Fruit fly (Drosophila melanogaster) whole organism, embryonic: Measurements from ENCODE around the gene Doa.
A peak's percentile ranks its signal among the peaks of the same experiment; 100 is the strongest.

Source experiments
- CG10321 ChIP-seq: fragments of 200-800 bp; sonication (Bioruptor generic); IDR thresholded peaks from 2 replicates; pipeline ENCODE4 v1.3.6; 2022; ENCODE audit warnings: missing biosample characterization, missing genetic modification characterization
- CG10543 ChIP-seq: fragments of 200-800 bp; sonication (Bioruptor generic); optimal IDR thresholded peaks from 3 replicates; lab custom pipeline; 2017; ENCODE audit warnings: missing biosample characterization, mild to moderate bottlenecking, missing genetic modification characterization, moderate library complexity
- CG10565 ChIP-seq: fragments of 200-800 bp; sonication (Bioruptor generic); optimal IDR thresholded peaks from 3 replicates; lab custom pipeline; 2016; ENCODE audit warnings: missing biosample characterization, mild to moderate bottlenecking, missing genetic modification characterization
- CG12104 ChIP-seq: fragments of 200-800 bp; sonication (Bioruptor generic); optimal IDR thresholded peaks from 3 replicates; lab custom pipeline; 2016; ENCODE audit warnings: missing biosample characterization, missing genetic modification characterization
- CG1233 ChIP-seq: fragments of 200-800 bp; sonication (Bioruptor generic); optimal IDR thresholded peaks from 4 replicates; lab custom pipeline; 2018; ENCODE audit warnings: missing biosample characterization, mild to moderate bottlenecking, missing genetic modification characterization
- CG13424 ChIP-seq: fragments of 200-800 bp; sonication (Bioruptor generic); optimal IDR thresholded peaks from 2 replicates; lab custom pipeline; 2019; ENCODE audit warnings: missing biosample characterization, mild to moderate bottlenecking, missing genetic modification characterization, moderate library complexity
- CG1529 ChIP-seq: fragments of 200-800 bp; sonication (Bioruptor generic); optimal IDR thresholded peaks from 3 replicates; lab custom pipeline; 2018; ENCODE audit warnings: missing biosample characterization, missing genetic modification characterization
- CG16815 ChIP-seq: fragments of 200-800 bp; sonication (Bioruptor generic); optimal IDR thresholded peaks from 3 replicates; lab custom pipeline; 2017; ENCODE audit warnings: missing biosample characterization, mild to moderate bottlenecking, missing genetic modification characterization
- CG18619 ChIP-seq: fragments of 200-800 bp; sonication (Bioruptor generic); optimal IDR thresholded peaks from 3 replicates; lab custom pipeline; 2017; ENCODE audit warnings: missing biosample characterization, mild to moderate bottlenecking, missing genetic modification characterization
- CG2889 ChIP-seq: fragments of 200-800 bp; sonication (Bioruptor generic); IDR thresholded peaks from 3 replicates; pipeline ENCODE4 v1.3.6; 2022; ENCODE audit warnings: missing biosample characterization, missing genetic modification characterization
- CG4404 ChIP-seq: fragments of 200-800 bp; sonication (Bioruptor generic); IDR thresholded peaks from 2 replicates; pipeline ENCODE4 v1.3.6; 2022; ENCODE audit warnings: missing biosample characterization, missing genetic modification characterization
- CG5245 ChIP-seq: fragments of 200-800 bp; sonication (Bioruptor generic); optimal IDR thresholded peaks from 3 replicates; lab custom pipeline; 2016; ENCODE audit warnings: missing biosample characterization, missing genetic modification characterization
- CG6854 ChIP-seq: fragments of 200-800 bp; sonication (Bioruptor generic); optimal IDR thresholded peaks from 3 replicates; lab custom pipeline; 2017; ENCODE audit warnings: missing biosample characterization, mild to moderate bottlenecking, missing genetic modification characterization
- CG7745 ChIP-seq: fragments of 200-800 bp; sonication (Bioruptor generic); optimal IDR thresholded peaks from 2 replicates; lab custom pipeline; 2018; ENCODE audit warnings: missing biosample characterization, mild to moderate bottlenecking, missing genetic modification characterization, moderate library complexity
- CG8290 ChIP-seq, 3 experiments: fragments of 200-800 bp; sonication (Bioruptor generic); optimal IDR thresholded peaks; 2 replicates each; lab custom pipeline; 2016 to 2019; ENCODE audit warnings: missing biosample characterization in 3 of 3, missing genetic modification characterization in 3 of 3, mild to moderate bottlenecking in 2 of 3, moderate library complexity in 1 of 3
- CG9817 ChIP-seq: fragments of 200-800 bp; sonication (Bioruptor generic); optimal IDR thresholded peaks from 2 replicates; lab custom pipeline; 2018; ENCODE audit warnings: missing biosample characterization, mild to moderate bottlenecking, missing genetic modification characterization, moderate library complexity
- CrebB ChIP-seq: fragments of 200-800 bp; sonication (Bioruptor generic); optimal IDR thresholded peaks from 3 replicates; lab custom pipeline; 2018; ENCODE audit warnings: missing biosample characterization, mild to moderate bottlenecking, missing genetic modification characterization
- Dbx ChIP-seq: fragments of 200-800 bp; sonication (Bioruptor generic); IDR thresholded peaks from 3 replicates; pipeline ENCODE4 v1.3.6; 2022; ENCODE audit warnings: missing biosample characterization, missing genetic modification characterization
- E2f1 ChIP-seq: fragments of 200-800 bp; sonication (Bioruptor generic); IDR thresholded peaks from 2 replicates; pipeline ENCODE4 v1.3.6; 2022; ENCODE audit warnings: missing biosample characterization, missing genetic modification characterization
- E2f2 ChIP-seq: fragments of 200-800 bp; sonication (Bioruptor generic); IDR thresholded peaks from 2 replicates; pipeline ENCODE4 v1.3.6; 2022; ENCODE audit warnings: missing biosample characterization, missing genetic modification characterization
- Fer1 ChIP-seq: fragments of 200-800 bp; sonication (Bioruptor generic); optimal IDR thresholded peaks from 2 replicates; lab custom pipeline; 2017; ENCODE audit warnings: missing biosample characterization, mild to moderate bottlenecking, missing genetic modification characterization
- Hr3 ChIP-seq: fragments of 200-800 bp; sonication (Bioruptor generic); optimal IDR thresholded peaks from 3 replicates; lab custom pipeline; 2016; ENCODE audit warnings: missing biosample characterization, missing genetic modification characterization
- Lim3 ChIP-seq: fragments of 200-800 bp; sonication (Bioruptor generic); IDR thresholded peaks from 2 replicates; pipeline ENCODE4 v1.3.6; 2022; ENCODE audit warnings: missing biosample characterization, missing genetic modification characterization
- MESR4 ChIP-seq: fragments of 200-800 bp; sonication (Bioruptor generic); optimal IDR thresholded peaks from 2 replicates; lab custom pipeline; 2018; ENCODE audit warnings: missing biosample characterization, mild to moderate bottlenecking, missing genetic modification characterization, moderate library complexity
- Mad ChIP-seq: fragments of 200-800 bp; sonication (Bioruptor generic); optimal IDR thresholded peaks from 2 replicates; lab custom pipeline; 2016; ENCODE audit warnings: missing biosample characterization, missing genetic modification characterization
- NK7.1 ChIP-seq: fragments of 200-800 bp; sonication (Bioruptor generic); optimal IDR thresholded peaks from 3 replicates; lab custom pipeline; 2016; ENCODE audit warnings: missing biosample characterization, missing genetic modification characterization
- PHDP ChIP-seq: fragments of 200-800 bp; sonication (Bioruptor generic); optimal IDR thresholded peaks from 3 replicates; lab custom pipeline; 2018; ENCODE audit warnings: missing biosample characterization, mild to moderate bottlenecking, missing genetic modification characterization, moderate library complexity
- Sry-δ ChIP-seq: fragments of 200-800 bp; sonication (Bioruptor generic); optimal IDR thresholded peaks from 2 replicates; lab custom pipeline; 2016; ENCODE audit warnings: missing biosample characterization, missing genetic modification characterization
- ac ChIP-seq: fragments of 200-800 bp; sonication (Bioruptor generic); optimal IDR thresholded peaks from 3 replicates; lab custom pipeline; 2017; ENCODE audit warnings: missing biosample characterization, mild to moderate bottlenecking, missing genetic modification characterization
- ara ChIP-seq: fragments of 200-800 bp; sonication (Bioruptor generic); IDR thresholded peaks from 2 replicates; pipeline ENCODE4 v1.3.6; 2022; ENCODE audit warnings: missing biosample characterization, missing genetic modification characterization
- bigmax ChIP-seq: fragments of 200-800 bp; sonication (Bioruptor generic); optimal IDR thresholded peaks from 2 replicates; lab custom pipeline; 2018; ENCODE audit warnings: missing biosample characterization, mild to moderate bottlenecking, missing genetic modification characterization
- br ChIP-seq: fragments of >200 bp; optimal IDR thresholded peaks from 2 replicates; lab custom pipeline; 2017
- btn ChIP-seq: fragments of 200-800 bp; sonication (Bioruptor generic); optimal IDR thresholded peaks from 2 replicates; lab custom pipeline; 2016; ENCODE audit warnings: missing biosample characterization, missing genetic modification characterization
- cg ChIP-seq: fragments of 200-800 bp; sonication (Bioruptor generic); optimal IDR thresholded peaks from 3 replicates; lab custom pipeline; 2019; ENCODE audit warnings: missing biosample characterization, mild to moderate bottlenecking, missing genetic modification characterization, moderate library complexity
- crp ChIP-seq, 2 experiments: fragments of 200-800 bp; sonication (Bioruptor generic); optimal IDR thresholded peaks; 2 replicates in 1 of 2; 3 replicates in 1 of 2; lab custom pipeline; 2017; ENCODE audit warnings: missing biosample characterization in 2 of 2, missing genetic modification characterization in 2 of 2, mild to moderate bottlenecking in 1 of 2, moderate library complexity in 1 of 2
- jing ChIP-seq: fragments of 200-800 bp; sonication (Bioruptor generic); optimal IDR thresholded peaks from 2 replicates; lab custom pipeline; 2018; ENCODE audit warnings: missing biosample characterization, mild to moderate bottlenecking, missing genetic modification characterization
- luna ChIP-seq: fragments of 200-800 bp; sonication (Bioruptor generic); optimal IDR thresholded peaks from 2 replicates; lab custom pipeline; 2016; ENCODE audit warnings: missing biosample characterization, missing genetic modification characterization
- maf-S ChIP-seq: fragments of 200-800 bp; sonication (Bioruptor generic); optimal IDR thresholded peaks from 2 replicates; lab custom pipeline; 2016; ENCODE audit warnings: missing biosample characterization, missing genetic modification characterization
- mirr ChIP-seq: fragments of 200-800 bp; sonication (Bioruptor generic); optimal IDR thresholded peaks from 3 replicates; lab custom pipeline; 2018; ENCODE audit warnings: missing biosample characterization, mild to moderate bottlenecking, missing genetic modification characterization
- pan ChIP-seq, 4 experiments: fragments of >200 bp in 3 of 4; fragments of 200-800 bp in 1 of 4; sonication (Bioruptor generic) in 1 of 4; optimal IDR thresholded peaks in 3 of 4; IDR thresholded peaks in 1 of 4; 2 replicates each; pipeline versions ENCODE4 v1.3.6 to Lab custom; 2017 to 2022; ENCODE audit warnings: missing biosample characterization in 2 of 4, missing genetic modification characterization in 2 of 4, mixed read lengths in 1 of 4
- pb ChIP-seq: fragments of 200-800 bp; sonication (Bioruptor generic); optimal IDR thresholded peaks from 3 replicates; lab custom pipeline; 2016; ENCODE audit warnings: missing biosample characterization, missing genetic modification characterization
- psq ChIP-seq: fragments of 200-800 bp; sonication (Bioruptor generic); optimal IDR thresholded peaks from 2 replicates; lab custom pipeline; 2017; ENCODE audit warnings: missing biosample characterization, missing genetic modification characterization
- ro ChIP-seq: fragments of 200-800 bp; sonication (Bioruptor generic); IDR thresholded peaks from 2 replicates; pipeline ENCODE4 v1.3.6; 2022; ENCODE audit warnings: missing biosample characterization, missing genetic modification characterization
- row ChIP-seq: fragments of 200-800 bp; sonication (Bioruptor generic); IDR thresholded peaks from 3 replicates; pipeline ENCODE4 v1.3.6; 2022; ENCODE audit warnings: missing biosample characterization, missing genetic modification characterization
- slp2 ChIP-seq: fragments of 200-800 bp; sonication (Bioruptor generic); optimal IDR thresholded peaks from 2 replicates; lab custom pipeline; 2016; ENCODE audit warnings: missing biosample characterization, missing genetic modification characterization
- sna ChIP-seq: fragments of 200-800 bp; sonication (Bioruptor generic); IDR thresholded peaks from 2 replicates; pipeline ENCODE4 v1.3.6; 2022; ENCODE audit warnings: missing biosample characterization, missing genetic modification characterization; ENCODE audit not compliant: partially characterized antibody
- stc ChIP-seq: fragments of 200-800 bp; sonication (Bioruptor generic); IDR thresholded peaks from 2 replicates; pipeline ENCODE4 v1.3.6; 2022; ENCODE audit warnings: missing biosample characterization, missing genetic modification characterization
- vvl ChIP-seq: fragments of 200-800 bp; sonication (Bioruptor generic); IDR thresholded peaks from 2 replicates; pipeline ENCODE4 v1.3.6; 2022; ENCODE audit warnings: missing biosample characterization, missing genetic modification characterization
- yki ChIP-seq: fragments of >200 bp; optimal IDR thresholded peaks from 3 replicates; lab custom pipeline; 2018

Doa gene

DNA sequence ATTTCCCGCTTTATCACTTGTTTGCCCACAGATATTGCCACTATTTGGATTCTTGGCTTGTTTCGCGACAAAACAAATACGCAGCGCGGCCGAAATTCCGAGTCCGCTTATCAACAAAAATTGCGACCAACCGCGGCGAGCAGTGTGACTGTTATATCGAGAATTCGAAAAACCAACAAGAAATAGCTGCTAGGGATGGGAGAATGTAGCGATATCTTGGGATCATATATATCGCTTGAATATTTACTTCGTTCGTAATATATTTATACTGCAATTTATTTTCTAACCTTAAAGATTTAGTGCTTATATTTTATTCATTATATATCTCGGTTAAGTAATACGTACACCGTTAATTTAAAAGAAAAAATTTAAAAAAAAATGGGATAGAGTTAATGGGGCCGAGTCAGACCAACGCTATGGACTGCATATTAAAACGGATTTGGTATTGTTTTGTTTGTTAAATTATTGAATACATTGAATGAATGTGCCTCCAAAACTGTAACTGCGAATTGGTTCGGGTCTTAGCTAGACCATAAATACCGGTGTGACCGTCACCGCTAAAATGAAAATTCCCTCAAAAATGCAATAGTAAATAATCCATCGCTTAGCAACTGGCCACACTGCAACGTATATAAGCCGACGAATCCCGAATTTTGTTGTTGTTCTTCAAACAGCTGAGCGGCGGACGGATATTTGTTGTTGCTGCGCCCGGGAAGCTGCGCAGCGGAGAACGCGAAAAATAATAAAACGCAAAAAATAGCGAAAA, 43.1 kb upstream of the Doa start, which contains the start of the genes Apc and spg (continued):
- peak; percentile 51 for TF ChIP-seq bigmax
- TF ChIP-seq psq: no peak
- peak; percentile 55; the same call in 1 of the 2 replicates for TF ChIP-seq stc (GFP tag; lab: Robert Waterston, UW)
- no peak for TF ChIP-seq yki (lab: Kevin White, UChicago)
- peak; percentile 19 for TF ChIP-seq CG1233 (GFP tag; lab: Kevin White, UChicago)
- no peak for TF ChIP-seq CG10565 (GFP tag; lab: Kevin White, UChicago)
- TF ChIP-seq Fer1 (GFP tag; lab: Kevin White, UChicago): peak; percentile 70
- TF ChIP-seq CG10321 (GFP tag; lab: Robert Waterston, UW): 0 out of 2 replicates have a peak, but pooled peaks have one; percentile 5
- TF ChIP-seq CG4404 (GFP tag; lab: Robert Waterston, UW): no peak
- peak; percentile 84 for TF ChIP-seq Sry-δ (GFP tag; lab: Kevin White, UChicago)
- peak; percentile 67 for TF ChIP-seq MESR4
- peak; percentile 82 for TF ChIP-seq row (GFP tag; lab: Robert Waterston, UW)
- TF ChIP-seq mirr: peak; percentile 59
- TF ChIP-seq CrebB: peak; percentile 73
- no peak for TF ChIP-seq CG7745 (tag; lab: Kevin White, UChicago)
- TF ChIP-seq E2f1 (GFP tag; lab: Robert Waterston, UW): peak; percentile 50; the same call in 1 of the 2 replicates
- TF ChIP-seq CG18619: peak; percentile 41
- no peak for TF ChIP-seq maf-S (GFP tag; lab: Kevin White, UChicago)
- peak; percentile 53 for TF ChIP-seq PHDP (tag; lab: Kevin White, UChicago)
- TF ChIP-seq CG13424: peak; percentile 47
- no peak for TF ChIP-seq jing (GFP tag; lab: Kevin White, UChicago)
- no peak for TF ChIP-seq CG12104
- TF ChIP-seq pan (optimal IDR thresholded peaks at IDR 0.05; lab: Kevin White, UChicago): no peak
- peak in 1 of 2 experiments; percentile 53 for TF ChIP-seq pan (GFP tag; optimal IDR thresholded peaks at IDR 0.05 in 1 of 2, IDR thresholded peaks at IDR 0.05 in 1 of 2)
- no peak for TF ChIP-seq CG8290 (GFP tag; optimal IDR thresholded peaks at IDR 0.05; lab: Kevin White, UChicago)
- TF ChIP-seq CG8290 (tag; optimal IDR thresholded peaks at IDR 0.05; lab: Kevin White, UChicago): peak in 1 of 2 experiments; percentile 89
- TF ChIP-seq CG16815 (GFP tag; lab: Kevin White, UChicago): peak; percentile 1
- no peak for TF ChIP-seq CG2889 (GFP tag; lab: Robert Waterston, UW)
- no peak for TF ChIP-seq br (lab: Kevin White, UChicago)
- peak; percentile 27 for TF ChIP-seq NK7.1 (GFP tag; lab: Kevin White, UChicago)
- TF ChIP-seq vvl (GFP tag; lab: Robert Waterston, UW): peak; percentile 40
- peak; percentile 8 for TF ChIP-seq ac (GFP tag; lab: Kevin White, UChicago)
- peak; percentile 2 for TF ChIP-seq CG9817 (tag; lab: Kevin White, UChicago)
- TF ChIP-seq ara (GFP tag; lab: Robert Waterston, UW): no peak; the same call in 1 of the 2 replicates
- TF ChIP-seq sna: peak; percentile 77
- TF ChIP-seq E2f2: peak; percentile 49
- no peak for TF ChIP-seq Lim3 (GFP tag; lab: Robert Waterston, UW)
- no peak for TF ChIP-seq luna (GFP tag; lab: Kevin White, UChicago)
- no peak for TF ChIP-seq pb (GFP tag; lab: Kevin White, UChicago)
- TF ChIP-seq Hr3 (GFP tag; lab: Kevin White, UChicago): peak; percentile 15
- peak; percentile 32 for TF ChIP-seq CG6854 (GFP tag; lab: Kevin White, UChicago)
- peak; percentile 53; the same call in 2 of the 3 replicates for TF ChIP-seq Dbx (GFP tag; lab: Robert Waterston, UW)
- peak; percentile 31 for TF ChIP-seq CG1529 (GFP tag; lab: Kevin White, UChicago)
- TF ChIP-seq btn: no peak
- no peak for TF ChIP-seq CG5245
- no peak for TF ChIP-seq ro (GFP tag; lab: Robert Waterston, UW)
- peak; percentile 71 for TF ChIP-seq CG10543 (GFP tag; lab: Kevin White, UChicago)
- no peak for TF ChIP-seq Mad (GFP tag; lab: Kevin White, UChicago)
- no peak for TF ChIP-seq cg
- peak; percentile 11 to 85 for TF ChIP-seq crp (GFP tag; optimal IDR thresholded peaks at IDR 0.05; lab: Kevin White, UChicago)
- peak; percentile 17 for TF ChIP-seq slp2 (GFP tag; lab: Kevin White, UChicago)
